Fruit fly (Drosophila melanogaster) whole organism, adult: ENCODE measurements around the gene CG33703.

Source experiments
- CG11617 ChIP-seq: fragments of 200-800 bp; sonication (Bioruptor generic); optimal IDR thresholded peaks from 2 replicates; lab custom pipeline; 2017; ENCODE audit warnings: mild to moderate bottlenecking, missing biosample characterization, missing genetic modification reagents, missing genetic modification characterization
- CG12768 ChIP-seq: fragments of 200-800 bp; sonication (Bioruptor generic); optimal IDR thresholded peaks from 2 replicates; lab custom pipeline; 2017; ENCODE audit warnings: missing biosample characterization, missing genetic modification characterization, mild to moderate bottlenecking, moderate library complexity, missing genetic modification reagents
- CG14711 ChIP-seq: fragments of 200-800 bp; sonication (Bioruptor generic); optimal IDR thresholded peaks from 2 replicates; lab custom pipeline; 2018; ENCODE audit warnings: missing biosample characterization, mild to moderate bottlenecking, missing genetic modification characterization, moderate library complexity
- CG1620 ChIP-seq: fragments of 200-800 bp; sonication (Bioruptor generic); optimal IDR thresholded peaks from 2 replicates; lab custom pipeline; 2016; ENCODE audit warnings: missing biosample characterization, missing genetic modification characterization
- CG33017 ChIP-seq: fragments of 200-800 bp; sonication (Bioruptor generic); optimal IDR thresholded peaks from 2 replicates; lab custom pipeline; 2018; ENCODE audit warnings: missing biosample characterization, mild to moderate bottlenecking, missing genetic modification characterization, moderate library complexity
- CG5204 ChIP-seq: fragments of 200-800 bp; sonication (Bioruptor generic); optimal IDR thresholded peaks from 2 replicates; lab custom pipeline; 2016; ENCODE audit warnings: missing biosample characterization, missing genetic modification characterization
- CG7045 ChIP-seq: fragments of 200-800 bp; sonication (Bioruptor generic); optimal IDR thresholded peaks from 2 replicates; lab custom pipeline; 2017; ENCODE audit warnings: missing biosample characterization, mild to moderate bottlenecking, missing genetic modification characterization
- CG7101 ChIP-seq: fragments of 200-800 bp; sonication (Bioruptor generic); optimal IDR thresholded peaks from 2 replicates; lab custom pipeline; 2018; ENCODE audit warnings: missing biosample characterization, mild to moderate bottlenecking, missing genetic modification characterization, moderate library complexity
- Clk ChIP-seq: fragments of 200-800 bp; sonication (Bioruptor generic); optimal IDR thresholded peaks from 2 replicates; lab custom pipeline; 2017; ENCODE audit warnings: missing biosample characterization, missing genetic modification characterization
- Crg-1 ChIP-seq: fragments of 200-800 bp; sonication (Bioruptor generic); optimal IDR thresholded peaks from 2 replicates; lab custom pipeline; 2016; ENCODE audit warnings: missing biosample characterization, missing genetic modification characterization
- Hr96 ChIP-seq: fragments of 200-800 bp; sonication (Bioruptor generic); optimal IDR thresholded peaks from 2 replicates; lab custom pipeline; 2016; ENCODE audit warnings: missing biosample characterization, missing genetic modification characterization
- Mnt ChIP-seq: fragments of 200-800 bp; sonication (Bioruptor generic); optimal IDR thresholded peaks from 2 replicates; lab custom pipeline; 2016; ENCODE audit warnings: missing biosample characterization, mild to moderate bottlenecking, missing genetic modification characterization
- bab1 ChIP-seq: fragments of 200-800 bp; sonication (Bioruptor generic); optimal IDR thresholded peaks from 3 replicates; lab custom pipeline; 2019; ENCODE audit warnings: missing biosample characterization, mild to moderate bottlenecking, missing genetic modification characterization, moderate library complexity
- cic ChIP-seq: fragments of 200-800 bp; sonication (Bioruptor generic); optimal IDR thresholded peaks from 2 replicates; lab custom pipeline; 2017; ENCODE audit warnings: missing biosample characterization, mild to moderate bottlenecking, missing genetic modification characterization, moderate library complexity
- cnc ChIP-seq, 2 experiments: fragments of >200 bp; optimal IDR thresholded peaks; 2 replicates each; lab custom pipeline; 2017
- kay ChIP-seq: fragments of 200-800 bp; sonication (Bioruptor generic); peaks from one replicate; lab custom pipeline; 2016; ENCODE audit warnings: missing biosample characterization, missing genetic modification characterization, borderline replicate concordance
- ovo ChIP-seq: fragments of 200-800 bp; sonication (Bioruptor generic); optimal IDR thresholded peaks from 2 replicates; lab custom pipeline; 2016; ENCODE audit warnings: missing biosample characterization, missing genetic modification characterization
- pad ChIP-seq: fragments of 200-800 bp; sonication (Bioruptor generic); optimal IDR thresholded peaks from 3 replicates; lab custom pipeline; 2017; ENCODE audit warnings: missing biosample characterization, missing genetic modification characterization, mild to moderate bottlenecking, moderate library complexity, missing genetic modification reagents
- tj ChIP-seq: fragments of 200-800 bp; sonication (Bioruptor generic); optimal IDR thresholded peaks from 3 replicates; lab custom pipeline; 2017; ENCODE audit warnings: missing biosample characterization, mild to moderate bottlenecking, missing genetic modification characterization, moderate library complexity
- toe ChIP-seq: fragments of 200-800 bp; sonication (Bioruptor generic); optimal IDR thresholded peaks from 2 replicates; lab custom pipeline; 2016; ENCODE audit warnings: missing biosample characterization, missing genetic modification characterization

The CG33703 gene

DNA sequence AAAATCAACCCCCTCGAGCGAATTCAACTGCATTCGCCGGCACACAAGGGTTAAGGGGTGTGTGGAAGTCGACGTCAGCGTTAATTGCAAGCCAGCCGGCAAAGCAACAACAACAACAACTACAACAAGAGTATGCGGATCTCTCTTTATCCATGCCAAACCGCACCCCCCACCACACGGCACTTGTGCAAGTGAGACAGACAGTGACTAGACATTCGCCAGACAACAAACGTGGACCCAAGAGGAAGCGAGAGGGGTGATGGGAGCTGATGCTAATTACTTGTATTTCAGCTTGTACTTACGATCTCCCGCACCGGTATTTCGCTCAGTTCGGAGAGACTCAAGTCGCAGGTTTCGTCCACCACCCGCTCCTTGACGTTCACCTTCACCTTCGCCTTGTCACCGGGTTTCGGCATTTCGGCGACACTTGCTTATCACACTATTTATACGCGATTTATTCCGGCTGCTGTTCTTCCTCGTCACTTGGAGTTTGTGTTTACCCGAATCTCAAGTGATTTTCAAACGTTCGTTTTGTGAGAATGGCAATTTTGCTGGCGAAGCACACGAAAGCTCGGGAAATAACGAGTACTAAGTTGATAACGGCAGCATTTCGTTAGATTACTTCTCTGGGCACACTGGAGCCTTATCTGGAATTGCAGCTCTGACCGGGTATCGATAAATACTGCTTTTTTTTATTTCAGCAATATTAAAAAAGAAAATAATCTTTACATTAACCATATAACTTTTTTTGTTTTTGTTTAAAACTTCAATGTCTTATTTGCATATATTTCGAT lies 3.2 kb downstream of the CG33703 start, which contains the start of gene CG3408:
Gene CG3408 (minus strand): TSS at position 547 of the 794 bp plus-strand sequence.
- TF ChIP-seq Mnt (GFP tag; lab: Kevin White, UChicago) (peak; percentile 76), CG7101 (tag; lab: Kevin White, UChicago) (no peak), tj (GFP tag; lab: Kevin White, UChicago) (peak; percentile 97), Crg-1 (GFP tag; lab: Kevin White, UChicago) (peak; percentile 22), CG1620 (GFP tag; lab: Kevin White, UChicago) (no peak), bab1 (peak; percentile 40), CG5204 (GFP tag; lab: Kevin White, UChicago) (no peak), ovo (GFP tag; lab: Kevin White, UChicago) (peak; percentile 32), Hr96 (peak; percentile 33), toe (GFP tag; lab: Kevin White, UChicago) (no peak), pad (GFP tag; lab: Kevin White, UChicago) (peak; percentile 84), CG14711 (tag; lab: Kevin White, UChicago) (peak; percentile 29), cic (GFP tag; lab: Kevin White, UChicago) (peak; percentile 61), CG7045 (GFP tag; lab: Kevin White, UChicago) (no peak), Clk (no peak), CG12768 (GFP tag; lab: Kevin White, UChicago) (peak; percentile 33), cnc (optimal IDR thresholded peaks at IDR 0.05; lab: Kevin White, UChicago) (peak; percentile 35 to 58), CG33017 (peak; percentile 19), CG11617 (GFP tag; lab: Kevin White, UChicago) (no peak)

DNA sequence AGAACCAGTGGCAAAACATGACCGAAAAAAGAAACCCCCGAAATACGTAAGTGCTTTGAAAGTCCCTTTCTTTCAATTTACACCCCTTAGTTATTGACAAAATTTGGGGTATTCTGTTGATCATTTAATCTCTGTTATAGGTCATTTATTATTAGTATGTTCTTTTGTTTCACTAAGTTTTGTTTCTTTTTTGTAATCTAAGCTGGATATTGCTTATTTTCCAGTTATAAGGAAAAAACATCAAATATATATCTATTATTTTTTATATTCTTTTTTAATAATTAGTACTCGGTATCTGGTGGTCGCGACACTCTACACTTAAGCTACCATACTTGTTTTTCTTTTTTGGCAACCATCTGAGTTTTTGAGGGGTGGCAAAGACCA lies 3.8 kb downstream of the CG33703 start:
- peak; percentile 24 for TF ChIP-seq CG14711 (tag; lab: Kevin White, UChicago)
- no peak for TF ChIP-seq Hr96

DNA sequence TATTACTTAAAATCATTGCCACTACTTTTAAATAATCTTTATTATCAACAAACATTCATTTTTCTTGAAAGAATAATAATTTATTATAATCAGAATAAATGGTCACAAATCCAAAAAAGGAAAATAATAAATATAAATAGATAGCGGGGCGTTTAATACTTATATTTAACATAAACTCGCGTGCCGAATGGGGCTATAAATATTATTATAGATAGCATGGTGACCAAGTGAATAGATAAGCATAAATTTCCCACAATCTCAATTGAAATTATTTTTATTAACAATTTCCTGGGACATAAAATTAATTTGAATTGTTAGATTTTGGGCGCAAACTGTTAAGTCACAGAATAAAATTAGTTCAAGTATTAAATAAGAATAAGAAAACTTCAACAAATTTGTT lies 6.0 kb downstream of the CG33703 start:
- TF ChIP-seq pad (GFP tag; lab: Kevin White, UChicago): no peak
- peak; percentile 41 for TF ChIP-seq kay
- no peak for TF ChIP-seq ovo (GFP tag; lab: Kevin White, UChicago)

DNA sequence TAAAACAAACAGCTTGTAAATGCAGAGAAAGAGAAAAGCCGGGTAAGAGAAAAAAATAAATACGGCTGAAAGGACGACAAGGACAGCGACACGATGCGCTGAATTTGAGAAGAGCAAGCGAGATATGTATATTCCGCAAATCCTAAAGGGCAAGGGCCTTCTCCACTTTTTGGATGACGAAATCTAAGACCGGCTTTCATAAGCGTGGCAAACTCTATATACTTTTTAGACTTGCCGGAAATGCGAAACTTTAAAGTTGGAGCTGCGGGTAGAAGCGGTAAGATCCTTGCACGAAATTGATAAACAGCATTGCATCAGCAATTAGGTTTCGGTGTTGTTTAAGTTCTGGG lies 6.8 kb downstream of the CG33703 start:
- peak; percentile 34 for TF ChIP-seq tj (GFP tag; lab: Kevin White, UChicago)
- no peak for TF ChIP-seq CG14711 (tag; lab: Kevin White, UChicago)

DNA sequence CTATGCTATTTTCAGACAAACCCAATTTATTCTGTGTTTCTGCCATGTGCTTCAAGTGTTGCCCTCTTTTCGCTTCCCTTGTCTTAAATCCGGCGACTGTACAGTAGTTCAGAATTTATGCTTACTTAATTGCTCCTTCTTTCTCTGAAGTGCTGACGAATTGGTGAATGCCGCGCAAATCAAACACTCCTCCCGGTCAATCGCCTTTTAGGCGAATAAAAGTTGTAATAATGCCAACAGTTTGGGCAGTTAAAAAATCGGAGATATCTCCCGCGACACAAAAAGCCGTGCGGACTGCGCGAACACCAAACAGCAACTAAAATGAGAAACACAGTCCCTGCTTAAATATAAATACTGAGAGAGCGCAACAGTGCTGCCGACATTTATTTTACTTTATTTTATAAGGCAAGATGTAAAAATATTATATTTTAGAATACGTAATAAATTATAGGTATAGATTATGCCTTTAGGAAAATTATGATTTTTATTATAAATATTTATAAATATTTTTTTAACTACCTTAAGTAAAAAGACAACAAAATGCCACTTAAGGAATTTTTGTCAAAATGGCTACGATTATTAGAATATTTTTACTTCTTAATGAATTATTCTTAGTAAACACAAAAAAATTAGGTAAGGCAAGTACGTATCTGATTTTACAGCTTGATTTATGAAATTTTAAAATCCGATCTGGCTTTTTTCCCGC lies 7.3 kb downstream of the CG33703 start, which contains the start of gene path:
Gene path (minus strand): TSS at position 322 of the 706 bp plus-strand sequence.
- TF ChIP-seq CG33017 (peak; percentile 19), Mnt (GFP tag; lab: Kevin White, UChicago) (peak; percentile 86), Crg-1 (GFP tag; lab: Kevin White, UChicago) (no peak), kay (peak; percentile 39), CG14711 (tag; lab: Kevin White, UChicago) (peak; percentile 48), CG7101 (tag; lab: Kevin White, UChicago) (peak; percentile 42), CG12768 (GFP tag; lab: Kevin White, UChicago) (peak; percentile 49), bab1 (peak; percentile 28), CG7045 (GFP tag; lab: Kevin White, UChicago) (peak; percentile 25), toe (GFP tag; lab: Kevin White, UChicago) (no peak), CG5204 (GFP tag; lab: Kevin White, UChicago) (no peak), CG1620 (GFP tag; lab: Kevin White, UChicago) (peak; percentile 53), pad (GFP tag; lab: Kevin White, UChicago) (no peak), ovo (GFP tag; lab: Kevin White, UChicago) (no peak), Hr96 (peak; percentile 7), tj (GFP tag; lab: Kevin White, UChicago) (peak; percentile 70), cnc (optimal IDR thresholded peaks at IDR 0.05; lab: Kevin White, UChicago) (no peak), cic (GFP tag; lab: Kevin White, UChicago) (peak; percentile 11), Clk (no peak), CG11617 (GFP tag; lab: Kevin White, UChicago) (peak; percentile 42)

DNA sequence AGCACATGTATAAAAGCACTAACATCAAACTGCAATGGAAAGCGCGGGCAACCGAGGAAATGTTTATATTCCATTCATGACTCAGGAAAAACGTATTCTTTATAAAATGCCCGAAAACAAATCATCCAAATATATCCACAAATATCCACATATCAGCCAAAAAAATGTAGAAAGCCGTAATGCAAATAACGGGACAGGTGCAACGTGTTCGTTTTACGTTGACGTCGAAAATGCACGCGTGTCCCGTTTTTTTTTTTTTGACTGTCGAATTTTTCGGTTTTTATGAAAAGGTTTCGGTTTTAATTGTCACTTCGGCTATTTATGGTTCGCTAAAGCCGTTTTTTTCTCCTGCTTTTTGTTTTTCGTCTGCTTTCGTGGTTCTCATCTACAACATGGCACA lies 7.9 kb downstream of the CG33703 start:
- TF ChIP-seq CG7045 (GFP tag; lab: Kevin White, UChicago) (no peak), ovo (GFP tag; lab: Kevin White, UChicago) (peak; percentile 81)
